Fruit fly (Drosophila melanogaster): ENCODE measurements around the gene Tim17b1.

Tim17b1 gene

DNA sequence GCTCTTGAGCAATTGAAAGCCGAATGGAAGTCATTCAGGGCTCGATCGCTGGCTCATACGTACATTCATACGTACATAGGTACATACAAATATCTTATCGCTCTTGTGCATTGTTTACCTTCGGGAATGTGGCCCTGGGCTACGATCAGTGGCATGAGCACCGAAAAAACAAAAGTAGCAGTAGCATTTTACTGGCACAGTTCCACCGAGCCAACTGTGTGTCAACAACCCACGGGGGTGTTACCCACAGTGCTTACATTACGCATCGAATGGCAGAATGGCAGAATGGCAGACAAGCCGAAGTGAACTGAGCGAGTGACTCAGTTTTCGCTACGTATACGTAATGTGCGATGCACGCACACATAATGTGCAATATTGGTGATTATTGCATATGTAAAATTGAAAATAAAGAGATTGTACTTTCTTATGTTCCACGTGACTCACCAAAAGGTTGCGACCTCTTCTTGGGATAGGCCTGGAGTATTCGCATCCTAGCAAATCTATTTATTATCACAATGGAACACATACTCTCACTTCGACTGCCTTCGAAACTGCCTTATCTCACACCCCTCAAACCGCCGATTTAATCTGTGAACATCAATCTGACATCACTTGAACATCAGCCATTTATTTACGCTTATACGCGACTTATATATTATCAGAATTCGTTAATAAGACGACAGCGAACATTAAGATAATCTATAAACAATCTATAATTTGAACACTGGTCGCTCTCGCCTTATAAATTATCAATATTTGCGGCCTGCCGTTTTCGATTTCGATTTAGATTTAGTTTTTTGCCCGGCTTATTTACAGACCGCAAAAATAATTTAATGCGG, 3.2 kb downstream of the Tim17b1 start (continued):
- TF ChIP-seq CG11902 (GFP tag; optimal IDR thresholded peaks at IDR 0.05) = no peak
- no peak for TF ChIP-seq CG7368 (GFP tag; optimal IDR thresholded peaks at IDR 0.05)
- TF ChIP-seq CG8319 (GFP tag; optimal IDR thresholded peaks at IDR 0.05) = no peak
- TF ChIP-seq svp (GFP tag) = peak; percentile 98
- TF ChIP-seq eg (GFP tag; IDR thresholded peaks at IDR 0.05) = no peak
- TF ChIP-seq pdm3 (GFP tag; optimal IDR thresholded peaks at IDR 0.05) = no peak
- no peak for TF ChIP-seq CG32006 (GFP tag; optimal IDR thresholded peaks at IDR 0.05)
- TF ChIP-seq CG34406 (GFP tag; optimal IDR thresholded peaks at IDR 0.05) = no peak
- TF ChIP-seq Hr38 (GFP tag; optimal IDR thresholded peaks at IDR 0.05) = no peak
- TF ChIP-seq CG6792 (GFP tag; optimal IDR thresholded peaks at IDR 0.05) = no peak
- no peak for TF ChIP-seq dsx (GFP tag; optimal IDR thresholded peaks at IDR 0.05; ENCODE audit: poor library complexity, severe bottlenecking)
- TF ChIP-seq Lpt (GFP tag; optimal IDR thresholded peaks at IDR 0.05) = no peak
- no peak for TF ChIP-seq CG11294 (GFP tag; IDR thresholded peaks at IDR 0.05)
- no peak for TF ChIP-seq acj6 (GFP tag; optimal IDR thresholded peaks at IDR 0.05)
- TF ChIP-seq lz (GFP tag; optimal IDR thresholded peaks at IDR 0.05) = no peak
- no peak for TF ChIP-seq CG4318 (GFP tag; optimal IDR thresholded peaks at IDR 0.05)
- no peak for TF ChIP-seq Gug (GFP tag; IDR thresholded peaks at IDR 0.05)
- TF ChIP-seq fd59A (GFP tag; optimal IDR thresholded peaks at IDR 0.05) = no peak
- TF ChIP-seq Hr4 (GFP tag; optimal IDR thresholded peaks at IDR 0.05) = no peak
- TF ChIP-seq CG8632 (GFP tag; optimal IDR thresholded peaks at IDR 0.05) = no peak
- no peak for TF ChIP-seq CG6854 (GFP tag; optimal IDR thresholded peaks at IDR 0.05)
- TF ChIP-seq CG3919 (GFP tag; optimal IDR thresholded peaks at IDR 0.05) = peak; percentile 10
- TF ChIP-seq CG31627 (GFP tag; optimal IDR thresholded peaks at IDR 0.05) = no peak
- TF ChIP-seq CG6808 (GFP tag; optimal IDR thresholded peaks at IDR 0.05) = peak; percentile 1
- TF ChIP-seq CG11762 (GFP tag; optimal IDR thresholded peaks at IDR 0.05; ENCODE audit: insufficient read depth) = no peak
- no peak for TF ChIP-seq Met (GFP tag; optimal IDR thresholded peaks at IDR 0.05)
- no peak for TF ChIP-seq Smox (GFP tag; optimal IDR thresholded peaks at IDR 0.05)
- TF ChIP-seq Eip93F (GFP tag; optimal IDR thresholded peaks at IDR 0.05) = peak; percentile 76
- peak; percentile 34 for TF ChIP-seq Eip78C (GFP tag)
- no peak for TF ChIP-seq net (GFP tag; optimal IDR thresholded peaks at IDR 0.05)
- TF ChIP-seq CG15336 (GFP tag; IDR thresholded peaks at IDR 0.05) = no peak
- no peak for TF ChIP-seq Ets21C (GFP tag; optimal IDR thresholded peaks at IDR 0.05)
- TF ChIP-seq esn (GFP tag; optimal IDR thresholded peaks at IDR 0.05) = peak; percentile 11
- no peak for TF ChIP-seq Blimp-1 (GFP tag; optimal IDR thresholded peaks at IDR 0.05)
- TF ChIP-seq CG8119 (GFP tag; IDR thresholded peaks at IDR 0.05) = no peak
- peak; percentile 10 for TF ChIP-seq Sox14 (GFP tag; optimal IDR thresholded peaks at IDR 0.05)
- no peak for TF ChIP-seq Sox15 (GFP tag; optimal IDR thresholded peaks at IDR 0.05)
- no peak for TF ChIP-seq cyc (GFP tag; optimal IDR thresholded peaks at IDR 0.05)

DNA sequence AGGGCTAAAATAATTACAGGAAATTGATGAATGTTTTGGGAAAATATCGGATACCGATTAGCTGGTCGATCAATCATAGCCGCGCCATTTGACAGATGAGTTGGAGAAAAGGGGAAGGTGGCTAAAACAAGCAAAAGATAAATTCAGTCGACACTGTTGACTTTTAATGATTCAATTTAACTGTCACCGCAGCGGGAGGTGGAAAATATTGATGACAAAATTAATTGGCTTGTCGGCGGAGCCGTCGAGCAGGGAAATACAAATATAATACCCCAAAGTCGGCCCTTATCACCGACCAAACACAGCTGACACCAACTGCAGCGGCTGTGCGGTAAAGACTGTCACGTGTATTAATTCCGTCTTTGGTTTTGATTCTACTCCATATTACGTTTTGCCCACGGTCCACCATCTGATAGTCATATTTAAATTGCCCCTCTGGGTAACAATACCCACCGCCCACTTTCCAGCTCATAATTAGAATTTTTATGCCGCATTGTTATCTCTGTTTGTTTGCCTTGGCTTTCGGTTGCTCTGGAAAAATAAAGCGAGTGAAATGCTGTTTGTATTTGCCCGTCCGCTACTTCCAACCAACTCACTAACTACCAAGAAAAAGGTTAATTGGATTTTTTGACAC, 6.0 kb downstream of the Tim17b1 start:
- no peak for TF ChIP-seq Eip93F (GFP tag; optimal IDR thresholded peaks at IDR 0.05)
- TF ChIP-seq vri (GFP tag; optimal IDR thresholded peaks at IDR 0.05) = peak; percentile 37
- peak; percentile 76 for TF ChIP-seq fkh (GFP tag; optimal IDR thresholded peaks at IDR 0.05)
- no peak for TF ChIP-seq CG4318 (GFP tag; optimal IDR thresholded peaks at IDR 0.05)
- no peak for TF ChIP-seq CG6276 (GFP tag; optimal IDR thresholded peaks at IDR 0.05)
